Worm (Caenorhabditis elegans) whole organism, L4 larva: ENCODE measurements around the gene srx-54.
"Not testable (repeated sequence)": the region's sequence is repeated elsewhere in the genome, so short reads cannot be mapped to it uniquely, and the experiment has no call there.

Source experiments
- ZK546.5 ChIP-seq, 2 experiments: sonication (generic microtip); optimal IDR thresholded peaks; 2 replicates each; lab custom pipeline; 2017; ENCODE audit warnings: missing biosample characterization in 2 of 2, missing genetic modification characterization in 2 of 2
- aha-1 ChIP-seq: fragments of 150-350 bp; peaks from one replicate; lab custom pipeline; 2014; ENCODE audit warnings: missing biosample characterization, missing genetic modification characterization
- dmd-8 ChIP-seq: fragments of 200-800 bp; sonication (Bioruptor generic); IDR thresholded peaks from 2 replicates; pipeline ENCODE4 v1.3.6; 2022; ENCODE audit warnings: missing genetic modification characterization, missing compliant biosample characterization
- dmd-9 ChIP-seq: fragments of 200-800 bp; sonication (Bioruptor generic); IDR thresholded peaks from 2 replicates; pipeline ENCODE4 v1.3.6; 2022; ENCODE audit warnings: missing genetic modification reagents, missing genetic modification characterization, missing compliant biosample characterization
- dpl-1 ChIP-seq: fragments of 150-350 bp; optimal IDR thresholded peaks from 2 replicates; lab custom pipeline; 2014; ENCODE audit warnings: missing biosample characterization, missing genetic modification reagents, missing genetic modification characterization
- nhr-10 ChIP-seq: fragments of 150-350 bp; optimal IDR thresholded peaks from 2 replicates; lab custom pipeline; 2014; ENCODE audit warnings: missing biosample characterization, missing genetic modification characterization
- nhr-28 ChIP-seq: fragments of 150-350 bp; optimal IDR thresholded peaks from 2 replicates; lab custom pipeline; 2014; ENCODE audit warnings: missing biosample characterization, missing genetic modification characterization
- nhr-6 ChIP-seq: fragments of 150-350 bp; optimal IDR thresholded peaks from 2 replicates; lab custom pipeline; 2014; ENCODE audit warnings: missing biosample characterization, missing genetic modification characterization
- unc-62 ChIP-seq, 3 experiments: fragments of 150-350 bp in 1 of 3; sonication (generic microtip); optimal IDR thresholded peaks in 2 of 3; peaks in 1 of 3; 1 replicate in 1 of 3; 2 replicates in 2 of 3; lab custom pipeline; 2014 to 2017; ENCODE audit warnings: missing biosample characterization in 3 of 3, missing genetic modification characterization in 3 of 3, missing genetic modification reagents in 3 of 3, missing genotype in 1 of 3
- vab-7 ChIP-seq: fragments of 200-800 bp; sonication (Bioruptor generic); IDR thresholded peaks from 2 replicates; pipeline ENCODE4 v1.3.6; 2022; ENCODE audit warnings: missing genetic modification reagents, missing genetic modification characterization, missing compliant biosample characterization

ce11 chrV:16938731-16939130, 36.3 kb upstream of the srx-54 start, which contains the start of gene fbxa-148:
- TF ChIP-seq dpl-1; vab-7 (GFP tag; lab: Robert Waterston, UW); aha-1 (tag; lab: Kevin White, UChicago); ZK546.5 (tag; optimal IDR thresholded peaks at IDR 0.05; lab: Kevin White, UChicago); nhr-6 (tag; lab: Kevin White, UChicago); dmd-9 (GFP tag; lab: Robert Waterston, UW); nhr-10 (tag; lab: Kevin White, UChicago); unc-62 (GFP tag; optimal IDR thresholded peaks at IDR 0.05 in 1 of 2; lab: Kevin White, UChicago); unc-62 (tag; optimal IDR thresholded peaks at IDR 0.05; lab: Kevin White, UChicago); nhr-28; dmd-8: not testable (repeated sequence)
